Fruit fly (Drosophila melanogaster) whole organism, embryonic: ENCODE data around the gene CG16985.

ENCODE experiments used
- B-H1 ChIP-seq: fragments of 200-800 bp; sonication (Bioruptor generic); IDR thresholded peaks from 3 replicates; pipeline ENCODE4 v1.3.6; 2022; ENCODE audit warnings: missing biosample characterization, missing genetic modification characterization
- Bgb ChIP-seq: fragments of 200-800 bp; sonication (Bioruptor generic); IDR thresholded peaks from 2 replicates; pipeline ENCODE4 v1.3.6; 2022; ENCODE audit warnings: missing biosample characterization, missing genetic modification characterization; ENCODE audit not compliant: partially characterized antibody
- C15 ChIP-seq: fragments of 200-800 bp; sonication (Bioruptor generic); IDR thresholded peaks from 3 replicates; pipeline ENCODE4 v1.3.6; 2022; ENCODE audit warnings: missing biosample characterization, missing genetic modification characterization
- CG10147 ChIP-seq: fragments of 200-800 bp; sonication (Bioruptor generic); optimal IDR thresholded peaks from 2 replicates; lab custom pipeline; 2019; ENCODE audit warnings: missing biosample characterization, mild to moderate bottlenecking, missing genetic modification characterization, moderate library complexity
- CG10267 ChIP-seq: fragments of 200-800 bp; sonication (Bioruptor generic); optimal IDR thresholded peaks from 2 replicates; lab custom pipeline; 2018; ENCODE audit warnings: missing biosample characterization, mild to moderate bottlenecking, missing genetic modification characterization, moderate library complexity
- CG10366 ChIP-seq: fragments of 200-800 bp; sonication (Bioruptor generic); IDR thresholded peaks from 2 replicates; pipeline ENCODE4 v1.3.6; 2022; ENCODE audit warnings: missing biosample characterization, missing genetic modification characterization
- CG11456 ChIP-seq: fragments of 200-800 bp; sonication (Bioruptor generic); IDR thresholded peaks from 3 replicates; pipeline ENCODE4 v1.3.6; 2022; ENCODE audit warnings: missing biosample characterization, missing genetic modification characterization
- CG11696 ChIP-seq: fragments of 200-800 bp; sonication (Bioruptor generic); IDR thresholded peaks from 2 replicates; pipeline ENCODE4 v1.3.6; 2022; ENCODE audit warnings: missing biosample characterization, missing genetic modification characterization
- CG12219 ChIP-seq: fragments of 200-800 bp; sonication (Bioruptor generic); optimal IDR thresholded peaks from 3 replicates; lab custom pipeline; 2018; ENCODE audit warnings: missing biosample characterization, mild to moderate bottlenecking, missing genetic modification characterization
- CG14710 ChIP-seq: fragments of 200-800 bp; sonication (Bioruptor generic); optimal IDR thresholded peaks from 3 replicates; lab custom pipeline; 2019; ENCODE audit warnings: missing biosample characterization, mild to moderate bottlenecking, missing genetic modification characterization, moderate library complexity
- CG15269 ChIP-seq: fragments of 200-800 bp; sonication (Bioruptor generic); optimal IDR thresholded peaks from 2 replicates; lab custom pipeline; 2018; ENCODE audit warnings: missing biosample characterization, mild to moderate bottlenecking, missing genetic modification characterization, moderate library complexity
- CG17359 ChIP-seq: fragments of 200-800 bp; sonication (Bioruptor generic); optimal IDR thresholded peaks from 3 replicates; lab custom pipeline; 2018; ENCODE audit warnings: missing biosample characterization, mild to moderate bottlenecking, missing genetic modification characterization, moderate library complexity
- CG18599 ChIP-seq: fragments of 200-800 bp; sonication (Bioruptor generic); optimal IDR thresholded peaks from 3 replicates; lab custom pipeline; 2017; ENCODE audit warnings: missing biosample characterization, missing genetic modification characterization, mild to moderate bottlenecking, moderate library complexity, missing genetic modification reagents
- CG2678 ChIP-seq: fragments of 200-800 bp; sonication (Bioruptor generic); optimal IDR thresholded peaks from 3 replicates; lab custom pipeline; 2019; ENCODE audit warnings: missing biosample characterization, mild to moderate bottlenecking, missing genetic modification characterization, moderate library complexity
- CG31441 ChIP-seq: fragments of 200-800 bp; sonication (Bioruptor generic); IDR thresholded peaks from 2 replicates; pipeline ENCODE4 v1.3.6; 2022; ENCODE audit warnings: missing biosample characterization, missing genetic modification characterization
- CG3281 ChIP-seq: fragments of 200-800 bp; sonication (Bioruptor generic); optimal IDR thresholded peaks from 3 replicates; lab custom pipeline; 2017; ENCODE audit warnings: missing biosample characterization, mild to moderate bottlenecking, missing genetic modification characterization
- CG34422 ChIP-seq: fragments of 200-800 bp; sonication (Bioruptor generic); IDR thresholded peaks from 3 replicates; pipeline ENCODE4 v1.3.6; 2022; ENCODE audit warnings: missing biosample characterization, missing genetic modification characterization
- CG7786 ChIP-seq: fragments of 200-800 bp; sonication (Bioruptor generic); optimal IDR thresholded peaks from 2 replicates; lab custom pipeline; 2016; ENCODE audit warnings: missing biosample characterization, missing genetic modification characterization
- CG7987 ChIP-seq: fragments of 200-800 bp; sonication (Bioruptor generic); optimal IDR thresholded peaks from 2 replicates; lab custom pipeline; 2018; ENCODE audit warnings: missing biosample characterization, mild to moderate bottlenecking, missing genetic modification characterization, moderate library complexity
- CG8089 ChIP-seq: fragments of 200-800 bp; sonication (Bioruptor generic); optimal IDR thresholded peaks from 3 replicates; lab custom pipeline; 2016; ENCODE audit warnings: missing biosample characterization, missing genetic modification characterization
- CG8290 ChIP-seq, 3 experiments: fragments of 200-800 bp; sonication (Bioruptor generic); optimal IDR thresholded peaks; 2 replicates each; lab custom pipeline; 2016 to 2019; ENCODE audit warnings: missing biosample characterization in 3 of 3, missing genetic modification characterization in 3 of 3, mild to moderate bottlenecking in 2 of 3, moderate library complexity in 1 of 3
- CG8388 ChIP-seq: fragments of 200-800 bp; sonication (Bioruptor generic); optimal IDR thresholded peaks from 2 replicates; lab custom pipeline; 2019; ENCODE audit warnings: missing biosample characterization, mild to moderate bottlenecking, missing genetic modification characterization, moderate library complexity
- CG9932 ChIP-seq: fragments of 200-800 bp; sonication (Bioruptor generic); IDR thresholded peaks from 2 replicates; pipeline ENCODE4 v1.3.6; 2022; ENCODE audit warnings: missing biosample characterization, missing genetic modification characterization
- Dek ChIP-seq: fragments of 200-800 bp; sonication (Bioruptor generic); optimal IDR thresholded peaks from 3 replicates; lab custom pipeline; 2019; ENCODE audit warnings: missing biosample characterization, mild to moderate bottlenecking, missing genetic modification characterization, moderate library complexity
- Drgx ChIP-seq: fragments of 200-800 bp; sonication (Bioruptor generic); IDR thresholded peaks from 2 replicates; pipeline ENCODE4 v1.3.6; 2022; ENCODE audit warnings: missing biosample characterization, missing genetic modification characterization
- Fer3 ChIP-seq: fragments of 200-800 bp; sonication (Bioruptor generic); optimal IDR thresholded peaks from 2 replicates; lab custom pipeline; 2018; ENCODE audit warnings: missing biosample characterization, mild to moderate bottlenecking, missing genetic modification characterization, moderate library complexity
- HHEX ChIP-seq: fragments of 200-800 bp; sonication (Bioruptor generic); optimal IDR thresholded peaks from 3 replicates; lab custom pipeline; 2017; ENCODE audit warnings: missing biosample characterization, mild to moderate bottlenecking, missing genetic modification characterization, missing genetic modification reagents
- Hmr ChIP-seq: fragments of 200-800 bp; sonication (Bioruptor generic); optimal IDR thresholded peaks from 3 replicates; lab custom pipeline; 2017; ENCODE audit warnings: mild to moderate bottlenecking, missing biosample characterization, missing genetic modification reagents, missing genetic modification characterization
- MTF-1 ChIP-seq: fragments of 200-800 bp; sonication (Bioruptor generic); optimal IDR thresholded peaks from 2 replicates; lab custom pipeline; 2018; ENCODE audit warnings: missing biosample characterization, mild to moderate bottlenecking, missing genetic modification characterization, borderline replicate concordance
- Six4 ChIP-seq: fragments of 200-800 bp; sonication (Bioruptor generic); optimal IDR thresholded peaks from 2 replicates; lab custom pipeline; 2016; ENCODE audit warnings: missing biosample characterization, missing genetic modification characterization
- Sry-δ ChIP-seq: fragments of 200-800 bp; sonication (Bioruptor generic); optimal IDR thresholded peaks from 2 replicates; lab custom pipeline; 2016; ENCODE audit warnings: missing biosample characterization, missing genetic modification characterization
- bab2 ChIP-seq: fragments of 200-800 bp; sonication (Bioruptor generic); optimal IDR thresholded peaks from 2 replicates; lab custom pipeline; 2016; ENCODE audit warnings: missing biosample characterization, missing genetic modification characterization
- bowl ChIP-seq: fragments of 200-800 bp; sonication (Bioruptor generic); IDR thresholded peaks from 2 replicates; pipeline ENCODE4 v1.3.6; 2022; ENCODE audit warnings: missing biosample characterization, missing genetic modification characterization
- croc ChIP-seq: fragments of 200-800 bp; sonication (Bioruptor generic); conservative IDR thresholded peaks from 3 replicates; pipeline ENCODE4 v1.3.6; 2022; ENCODE audit warnings: missing biosample characterization, missing genetic modification characterization
- dysf ChIP-seq: fragments of 200-800 bp; sonication (Bioruptor generic); IDR thresholded peaks from 3 replicates; pipeline ENCODE4 v1.3.6; 2022; ENCODE audit warnings: missing biosample characterization, missing genetic modification characterization
- eve ChIP-seq, 2 experiments: fragments of >200 bp; optimal IDR thresholded peaks; 2 replicates each; lab custom pipeline; 2017; ENCODE audit warnings: missing biosample characterization in 2 of 2, missing genetic modification characterization in 2 of 2
- gem ChIP-seq: fragments of 200-800 bp; sonication (Bioruptor generic); optimal IDR thresholded peaks from 2 replicates; lab custom pipeline; 2019; ENCODE audit warnings: missing biosample characterization, mild to moderate bottlenecking, missing genetic modification characterization, moderate library complexity
- grau ChIP-seq: fragments of 200-800 bp; optimal IDR thresholded peaks from 3 replicates; lab custom pipeline; 2019; ENCODE audit warnings: missing biosample characterization, mild to moderate bottlenecking, missing genetic modification characterization, moderate library complexity
- gro ChIP-seq: fragments of 200-800 bp; sonication (Bioruptor generic); optimal IDR thresholded peaks from 2 replicates; lab custom pipeline; 2016; ENCODE audit warnings: missing biosample characterization, missing genetic modification characterization
- ind ChIP-seq: fragments of 200-800 bp; sonication (Bioruptor generic); optimal IDR thresholded peaks from 3 replicates; lab custom pipeline; 2016; ENCODE audit warnings: missing biosample characterization, missing genetic modification characterization
- lbe ChIP-seq: fragments of 200-800 bp; sonication (Bioruptor generic); optimal IDR thresholded peaks from 2 replicates; lab custom pipeline; 2016; ENCODE audit warnings: missing biosample characterization, mild to moderate bottlenecking, missing genetic modification characterization
- schlank ChIP-seq: fragments of 200-800 bp; sonication (Bioruptor generic); optimal IDR thresholded peaks from 2 replicates; lab custom pipeline; 2018; ENCODE audit warnings: missing biosample characterization, mild to moderate bottlenecking, missing genetic modification characterization
- sd ChIP-seq: fragments of 200-800 bp; sonication (Bioruptor generic); optimal IDR thresholded peaks from 3 replicates; lab custom pipeline; 2018; ENCODE audit warnings: missing biosample characterization, mild to moderate bottlenecking, missing genetic modification characterization, moderate library complexity
- sens ChIP-seq: fragments of 200-800 bp; sonication (Bioruptor generic); peaks from one replicate; lab custom pipeline; 2016; ENCODE audit warnings: missing biosample characterization, missing genetic modification characterization
- sr ChIP-seq: fragments of 200-800 bp; sonication (Bioruptor generic); IDR thresholded peaks from 3 replicates; pipeline ENCODE4 v1.3.6; 2022; ENCODE audit warnings: missing biosample characterization, missing genetic modification characterization
- tin ChIP-seq: fragments of 200-800 bp; sonication (Bioruptor generic); optimal IDR thresholded peaks from 3 replicates; lab custom pipeline; 2016; ENCODE audit warnings: missing biosample characterization, missing genetic modification characterization
- tx ChIP-seq: fragments of 200-800 bp; sonication (Bioruptor generic); optimal IDR thresholded peaks from 2 replicates; lab custom pipeline; 2016; ENCODE audit warnings: missing biosample characterization, missing genetic modification characterization

CG16985 gene

DNA sequence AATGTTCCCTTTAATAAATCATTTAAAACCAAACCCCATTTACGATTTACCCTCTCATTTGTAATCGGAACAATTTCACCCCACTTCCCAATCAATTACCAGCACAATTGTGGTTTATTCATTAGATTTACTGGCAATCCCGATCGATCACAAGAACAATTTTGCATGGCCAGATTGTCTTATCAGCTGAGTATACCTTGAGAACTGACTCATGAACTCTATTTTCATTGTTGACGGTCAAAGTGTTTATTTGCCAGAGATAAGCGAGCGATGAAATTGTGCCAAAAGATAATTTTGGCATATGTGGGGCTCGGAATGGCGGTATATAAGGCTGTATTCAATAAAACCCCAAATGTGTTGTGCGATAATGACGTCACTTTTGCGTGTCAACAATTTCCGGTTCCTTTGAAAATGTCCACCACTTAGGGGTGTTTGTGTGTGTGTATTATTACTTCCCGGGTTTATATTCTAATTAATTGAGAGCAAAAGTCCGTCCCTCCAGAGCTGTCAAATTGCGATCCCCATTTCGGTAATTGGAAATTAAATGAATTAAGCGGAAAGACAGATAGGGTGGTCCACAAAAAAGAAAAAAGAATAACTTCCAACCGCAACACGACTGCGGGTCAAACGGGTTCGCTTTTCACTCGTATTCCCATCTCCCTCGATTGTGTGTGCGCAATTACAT, 26.0 kb upstream of the CG16985 start (continued):
- TF ChIP-seq CG12219 (GFP tag; lab: Kevin White, UChicago) (no peak), Sry-δ (GFP tag; lab: Kevin White, UChicago) (no peak), CG3281 (GFP tag; lab: Kevin White, UChicago) (peak; percentile 13), CG8290 (GFP tag; optimal IDR thresholded peaks at IDR 0.05; lab: Kevin White, UChicago) (no peak), CG8290 (tag; optimal IDR thresholded peaks at IDR 0.05; lab: Kevin White, UChicago) (peak in 1 of 2 experiments; percentile 15), MTF-1 (GFP tag; lab: Kevin White, UChicago) (no peak), sd (tag; lab: Kevin White, UChicago) (peak; percentile 35), CG9932 (GFP tag; lab: Robert Waterston, UW) (no peak), lbe (peak; percentile 42), CG10147 (GFP tag; lab: Kevin White, UChicago) (peak; percentile 16), CG11456 (GFP tag; lab: Robert Waterston, UW) (no peak), CG7987 (peak; percentile 3), sens (GFP tag; lab: Kevin White, UChicago) (peak; percentile 27), CG8089 (GFP tag; lab: Kevin White, UChicago) (no peak), croc (GFP tag; lab: Robert Waterston, UW) (no peak), Dek (no peak), Bgb (no peak), CG34422 (no peak), B-H1 (GFP tag; lab: Robert Waterston, UW) (no peak), CG11696 (no peak), Hmr (GFP tag; lab: Kevin White, UChicago) (peak; percentile 8), CG8388 (no peak), CG10267 (tag; lab: Kevin White, UChicago) (no peak), schlank (tag; lab: Kevin White, UChicago) (peak; percentile 23), CG10366 (GFP tag; lab: Robert Waterston, UW) (no peak), bab2 (GFP tag; lab: Kevin White, UChicago) (no peak), CG2678 (tag; lab: Kevin White, UChicago) (peak; percentile 12)
- TF ChIP-seq, all 482 proteins: peak for 26

- TF ChIP-seq B-H1 (GFP tag; lab: Robert Waterston, UW) (no peak), sr (GFP tag; lab: Robert Waterston, UW) (peak; percentile 56; the same call in 2 of the 3 replicates), CG7786 (GFP tag; lab: Kevin White, UChicago) (no peak)
Observed at dm6 chr3L:2574716-2575115, 24.4 kb upstream of the CG16985 start.

- TF ChIP-seq gem (tag; lab: Kevin White, UChicago) (peak; percentile 35), Fer3 (tag; lab: Kevin White, UChicago) (peak; percentile 26), CG31441 (GFP tag; lab: Robert Waterston, UW) (no peak), bowl (GFP tag; lab: Robert Waterston, UW) (no peak), CG15269 (tag; lab: Kevin White, UChicago) (peak; percentile 15), bab2 (GFP tag; lab: Kevin White, UChicago) (peak; percentile 34), tx (no peak), Six4 (GFP tag; lab: Kevin White, UChicago) (no peak), CG18599 (GFP tag; lab: Kevin White, UChicago) (peak; percentile 19), CG14710 (tag; lab: Kevin White, UChicago) (peak; percentile 15), HHEX (peak; percentile 32), gro (GFP tag; lab: Kevin White, UChicago) (no peak), Sry-δ (GFP tag; lab: Kevin White, UChicago) (peak; percentile 12), eve (GFP tag; optimal IDR thresholded peaks at IDR 0.05; lab: Kevin White, UChicago) (peak in 1 of 2 experiments; percentile 65), CG17359 (tag; lab: Kevin White, UChicago) (peak; percentile 37), dysf (0 out of 3 replicates have a peak, but pooled peaks have one; percentile 5), tin (peak; percentile 4), CG3281 (GFP tag; lab: Kevin White, UChicago) (peak; percentile 30), grau (tag; lab: Kevin White, UChicago) (peak; percentile 15), C15 (GFP tag; lab: Robert Waterston, UW) (no peak), Drgx (GFP tag; lab: Robert Waterston, UW) (peak; percentile 56), CG2678 (tag; lab: Kevin White, UChicago) (peak; percentile 63), ind (GFP tag; lab: Kevin White, UChicago) (peak; percentile 16)
Observed at dm6 chr3L:2575240-2575639, 23.9 kb upstream of the CG16985 start.
